Worm (Caenorhabditis elegans): ENCODE data around the gene obr-3.

Gene obr-3

ce11 chrX:13840336-13840735, 30.7 kb upstream of the obr-3 start:
- TF ChIP-seq sup-37 (GFP tag; optimal IDR thresholded peaks at IDR 0.05), result no peak
- no peak for TF ChIP-seq lir-3 (tag; optimal IDR thresholded peaks at IDR 0.05; ENCODE audit: poor library complexity)
- no peak for TF ChIP-seq jun-1 (tag; optimal IDR thresholded peaks at IDR 0.05)
- no peak for TF ChIP-seq hpl-2 (GFP tag; optimal IDR thresholded peaks at IDR 0.05)
- TF ChIP-seq hlh-4 (tag; optimal IDR thresholded peaks at IDR 0.05), result no peak
- TF ChIP-seq lin-39 (tag; optimal IDR thresholded peaks at IDR 0.05), result no peak
- TF ChIP-seq rnt-1 (tag; optimal IDR thresholded peaks at IDR 0.05), result no peak
- no peak for TF ChIP-seq nhr-90 (tag; optimal IDR thresholded peaks at IDR 0.05; ENCODE audit: poor library complexity)
- TF ChIP-seq nhr-11 (tag; optimal IDR thresholded peaks at IDR 0.05), result no peak
- TF ChIP-seq C34B4.2 (tag; optimal IDR thresholded peaks at IDR 0.05), result no peak

ce11 chrX:13838019-13838418, 28.3 kb upstream of the obr-3 start:
- no peak for TF ChIP-seq sox-4 (tag; optimal IDR thresholded peaks at IDR 0.05)
- TF ChIP-seq nhr-71 (tag; optimal IDR thresholded peaks at IDR 0.05), result peak; percentile 17
- peak; percentile 81 for TF ChIP-seq dsc-1 (tag; optimal IDR thresholded peaks at IDR 0.05)
- peak; percentile 31 for TF ChIP-seq hlh-4 (tag; optimal IDR thresholded peaks at IDR 0.05)
- no peak for TF ChIP-seq nhr-90 (tag; optimal IDR thresholded peaks at IDR 0.05; ENCODE audit: poor library complexity)
- TF ChIP-seq lin-35 (GFP tag; optimal IDR thresholded peaks at IDR 0.05), result no peak
- TF ChIP-seq ztf-4 (tag; optimal IDR thresholded peaks at IDR 0.05), result no peak
- no peak for TF ChIP-seq efl-1 (optimal IDR thresholded peaks at IDR 0.05)
- no peak for TF ChIP-seq efl-1 (GFP tag; optimal IDR thresholded peaks at IDR 0.05 in 1 of 2)
- TF ChIP-seq ceh-8 (GFP tag; optimal IDR thresholded peaks at IDR 0.05), result peak; percentile 5
- no peak for TF ChIP-seq skn-1 (tag; optimal IDR thresholded peaks at IDR 0.05)
- TF ChIP-seq pax-3 (tag; optimal IDR thresholded peaks at IDR 0.05), result peak; percentile 61
- TF ChIP-seq fkh-8 (tag; optimal IDR thresholded peaks at IDR 0.05), result peak; percentile 65
- no peak for TF ChIP-seq unc-86 (tag; optimal IDR thresholded peaks at IDR 0.05)

- TF ChIP-seq snu-23 (GFP tag; optimal IDR thresholded peaks at IDR 0.05) (no peak), efl-3 (GFP tag; optimal IDR thresholded peaks at IDR 0.05) (no peak), aly-2 (tag; optimal IDR thresholded peaks at IDR 0.05) (no peak), ets-5 (GFP tag; IDR thresholded peaks at IDR 0.05) (no peak), unc-86 (tag; optimal IDR thresholded peaks at IDR 0.05) (no peak), xbp-1 (tag; optimal IDR thresholded peaks at IDR 0.05) (no peak), unc-98 (GFP tag; IDR thresholded peaks at IDR 0.05) (no peak), Y116A8C.19 (tag; optimal IDR thresholded peaks at IDR 0.05; ENCODE audit: borderline replicate concordance) (no peak), lin-39 (tag; optimal IDR thresholded peaks at IDR 0.05) (no peak), efl-1 (optimal IDR thresholded peaks at IDR 0.05) (no peak), efl-1 (GFP tag; optimal IDR thresholded peaks at IDR 0.05 in 1 of 2) (no peak), ceh-88 (GFP tag; IDR thresholded peaks at IDR 0.05) (no peak), mdl-1 (tag; optimal IDR thresholded peaks at IDR 0.05) (no peak), dsc-1 (tag; optimal IDR thresholded peaks at IDR 0.05) (no peak), hlh-17 (GFP tag; optimal IDR thresholded peaks at IDR 0.05; ENCODE audit: borderline replicate concordance) (no peak), lin-15B (tag; optimal IDR thresholded peaks at IDR 0.05) (no peak), fkh-4 (tag; optimal IDR thresholded peaks at IDR 0.05; ENCODE audit: borderline replicate concordance) (no peak), mef-2 (tag; optimal IDR thresholded peaks at IDR 0.05) (no peak), unc-62 (GFP tag; optimal IDR thresholded peaks at IDR 0.05) (no peak), swsn-7 (tag; optimal IDR thresholded peaks at IDR 0.05) (no peak), nhr-76 (tag; optimal IDR thresholded peaks at IDR 0.05) (no peak)
Observed at ce11 chrX:13834127-13834526, 24.5 kb upstream of the obr-3 start, which contains the start of gene F19D8.2. Gene F19D8.2, plus strand, starts transcription at chrX:13834427.

ce11 chrX:13833448-13833847, 23.8 kb upstream of the obr-3 start:
- TF ChIP-seq mab-9 (GFP tag; IDR thresholded peaks at IDR 0.05) (no peak), snpc-4 (tag; optimal IDR thresholded peaks at IDR 0.05) (peak; percentile 63)
